Worm (Caenorhabditis elegans) whole organism, young adult: ENCODE measurements around the gene hnd-1.

Experiments used
- C06A6.2 ChIP-seq: fragments of 200-800 bp; sonication (Bioruptor generic); conservative IDR thresholded peaks from 2 replicates; pipeline ENCODE4 v1.3.6; 2022; ENCODE audit warnings: missing genetic modification characterization, missing compliant biosample characterization
- D2030.7 ChIP-seq: fragments of 200-800 bp; sonication (Bioruptor generic); IDR thresholded peaks from 2 replicates; pipeline ENCODE4 v1.3.6; 2022; ENCODE audit warnings: missing genetic modification reagents, missing genetic modification characterization, missing compliant biosample characterization
- F37B4.10 ChIP-seq: fragments of 200-800 bp; sonication (Bioruptor generic); IDR thresholded peaks from 2 replicates; pipeline ENCODE4 v1.3.6; 2022; ENCODE audit warnings: missing genetic modification characterization, missing compliant biosample characterization
- F52B5.7 ChIP-seq: sonication (generic microtip); optimal IDR thresholded peaks from 2 replicates; lab custom pipeline; 2016; ENCODE audit warnings: mild to moderate bottlenecking, missing genetic modification characterization, missing compliant biosample characterization
- K11D2.4 ChIP-seq: fragments of 200-800 bp; sonication (Bioruptor generic); IDR thresholded peaks from 2 replicates; pipeline ENCODE4 v1.3.6; 2022; ENCODE audit warnings: missing genetic modification reagents, missing genetic modification characterization, missing compliant biosample characterization
- Y53G8AR.9 ChIP-seq: fragments of 200-800 bp; sonication (Bioruptor generic); conservative IDR thresholded peaks from 2 replicates; pipeline ENCODE4 v1.3.6; 2022; ENCODE audit warnings: missing genetic modification reagents, missing genetic modification characterization, missing compliant biosample characterization
- Y56A3A.18 ChIP-seq: fragments of 200-800 bp; sonication (Bioruptor generic); IDR thresholded peaks from 2 replicates; pipeline ENCODE4 v1.3.6; 2022; ENCODE audit warnings: missing genetic modification reagents, missing genetic modification characterization, missing compliant biosample characterization
- Y79H2A.3 ChIP-seq: fragments of 200-800 bp; sonication (Bioruptor generic); conservative IDR thresholded peaks from 2 replicates; pipeline ENCODE4 v1.3.6; 2022; ENCODE audit warnings: missing genetic modification reagents, missing genetic modification characterization, missing compliant biosample characterization
- Y95B8A.8 ChIP-seq: fragments of 200-800 bp; sonication (Bioruptor generic); IDR thresholded peaks from 2 replicates; pipeline ENCODE4 v1.3.6; 2022; ENCODE audit warnings: missing genetic modification reagents, missing genetic modification characterization, missing compliant biosample characterization
- ZK185.1 ChIP-seq: sonication (generic microtip); optimal IDR thresholded peaks from 2 replicates; lab custom pipeline; 2016; ENCODE audit warnings: mild to moderate bottlenecking, missing genetic modification characterization, missing compliant biosample characterization; ENCODE audit not compliant: poor library complexity, severe bottlenecking
- akir-1 ChIP-seq: fragments of 200-800 bp; sonication (Bioruptor generic); optimal IDR thresholded peaks from 2 replicates; lab custom pipeline; 2018; ENCODE audit warnings: mild to moderate bottlenecking, missing genetic modification characterization, moderate library complexity, missing compliant biosample characterization
- atf-7 ChIP-seq: sonication (generic microtip); optimal IDR thresholded peaks from 2 replicates; lab custom pipeline; 2017; ENCODE audit warnings: mild to moderate bottlenecking, missing genetic modification characterization, missing compliant biosample characterization
- attf-3 ChIP-seq: fragments of 200-800 bp; sonication (Bioruptor generic); conservative IDR thresholded peaks from 2 replicates; pipeline ENCODE4 v1.3.6; 2022; ENCODE audit warnings: missing genetic modification reagents, missing genetic modification characterization, missing compliant biosample characterization
- bed-2 ChIP-seq: fragments of 200-800 bp; sonication (Bioruptor generic); IDR thresholded peaks from 2 replicates; pipeline ENCODE4 v1.3.6; 2022; ENCODE audit warnings: missing genetic modification reagents, missing genetic modification characterization, missing compliant biosample characterization
- ceh-100 ChIP-seq: fragments of 200-800 bp; sonication (Bioruptor generic); IDR thresholded peaks from 2 replicates; pipeline ENCODE4 v1.3.6; 2022; ENCODE audit warnings: missing genetic modification reagents, missing genetic modification characterization, missing compliant biosample characterization
- ceh-40 ChIP-seq: fragments of 200-800 bp; sonication (Bioruptor generic); IDR thresholded peaks from 2 replicates; pipeline ENCODE4 v1.3.6; 2022; ENCODE audit warnings: missing genetic modification characterization, missing compliant biosample characterization
- ceh-79 ChIP-seq: sonication (generic microtip); optimal IDR thresholded peaks from 2 replicates; lab custom pipeline; 2017; ENCODE audit warnings: mild to moderate bottlenecking, missing genetic modification characterization, missing compliant biosample characterization
- chd-7 ChIP-seq: sonication (generic microtip); optimal IDR thresholded peaks from 2 replicates; lab custom pipeline; 2016; ENCODE audit warnings: mild to moderate bottlenecking, missing genetic modification characterization, moderate library complexity, missing compliant biosample characterization
- dpff-1 ChIP-seq: sonication (generic microtip); optimal IDR thresholded peaks from 2 replicates; lab custom pipeline; 2017; ENCODE audit warnings: mild to moderate bottlenecking, missing genetic modification characterization, missing compliant biosample characterization
- egl-18 ChIP-seq: fragments of 200-800 bp; sonication (Bioruptor generic); IDR thresholded peaks from 2 replicates; pipeline ENCODE4 v1.3.6; 2022; ENCODE audit warnings: missing genetic modification reagents, missing genetic modification characterization, missing compliant biosample characterization
- ekl-4 ChIP-seq: fragments of 200-800 bp; sonication (Bioruptor generic); IDR thresholded peaks from 2 replicates; pipeline ENCODE4 v1.3.6; 2022; ENCODE audit warnings: missing genetic modification reagents, missing genetic modification characterization, missing compliant biosample characterization
- ets-4 ChIP-seq: fragments of 200-800 bp; sonication (Bioruptor generic); optimal IDR thresholded peaks from 2 replicates; lab custom pipeline; 2018; ENCODE audit warnings: mild to moderate bottlenecking, missing genetic modification characterization, missing compliant biosample characterization
- fkh-3 ChIP-seq: sonication (generic microtip); optimal IDR thresholded peaks from 2 replicates; lab custom pipeline; 2016; ENCODE audit warnings: mild to moderate bottlenecking, missing genetic modification characterization, missing compliant biosample characterization
- hmg-1.2 ChIP-seq: fragments of 200-800 bp; sonication (Bioruptor generic); IDR thresholded peaks from 2 replicates; pipeline ENCODE4 v1.3.6; 2022; ENCODE audit warnings: missing genetic modification reagents, missing genetic modification characterization, missing compliant biosample characterization
- hrde-1 ChIP-seq: sonication (generic microtip); optimal IDR thresholded peaks from 2 replicates; lab custom pipeline; 2016; ENCODE audit warnings: missing genetic modification characterization, mild to moderate bottlenecking, missing compliant biosample characterization, moderate library complexity, missing genotype, missing genetic modification reagents, borderline replicate concordance
- hsf-1 ChIP-seq: fragments of 200-800 bp; sonication (Bioruptor generic); IDR thresholded peaks from 2 replicates; pipeline ENCODE4 v1.3.6; 2022; ENCODE audit warnings: missing genetic modification reagents, missing genetic modification characterization, missing compliant biosample characterization
- let-607 ChIP-seq, 2 experiments: fragments of 200-800 bp in 1 of 2; sonication (Bioruptor generic) in 1 of 2; sonication (generic microtip) in 1 of 2; optimal IDR thresholded peaks; 2 replicates each; lab custom pipeline; 2016 to 2018; ENCODE audit warnings: mild to moderate bottlenecking in 2 of 2, missing compliant biosample characterization in 2 of 2, missing genetic modification characterization in 2 of 2, moderate library complexity in 2 of 2, missing genotype in 1 of 2
- lin-54 ChIP-seq: fragments of 200-800 bp; sonication (Bioruptor generic); optimal IDR thresholded peaks from 2 replicates; lab custom pipeline; 2018; ENCODE audit warnings: mild to moderate bottlenecking, missing genetic modification characterization, missing compliant biosample characterization
- madf-3 ChIP-seq: fragments of 200-800 bp; sonication (Bioruptor generic); IDR thresholded peaks from 2 replicates; pipeline ENCODE4 v1.3.6; 2022; ENCODE audit warnings: missing genetic modification reagents, missing genetic modification characterization, missing compliant biosample characterization
- madf-6 ChIP-seq: fragments of 200-800 bp; sonication (Bioruptor generic); IDR thresholded peaks from 2 replicates; pipeline ENCODE4 v1.3.6; 2022; ENCODE audit warnings: missing genetic modification reagents, missing genetic modification characterization, missing compliant biosample characterization
- madf-8 ChIP-seq: fragments of 200-800 bp; sonication (Bioruptor generic); conservative IDR thresholded peaks from 2 replicates; pipeline ENCODE4 v1.3.6; 2022; ENCODE audit warnings: missing genetic modification reagents, missing genetic modification characterization, missing compliant biosample characterization
- mel-28 ChIP-seq: sonication (generic microtip); optimal IDR thresholded peaks from 2 replicates; lab custom pipeline; 2016; ENCODE audit warnings: borderline replicate concordance, mild to moderate bottlenecking, missing genetic modification characterization, missing compliant biosample characterization
- mxl-1 ChIP-seq: sonication (generic microtip); optimal IDR thresholded peaks from 2 replicates; lab custom pipeline; 2016; ENCODE audit warnings: missing genetic modification characterization, missing compliant biosample characterization
- nfya-2 ChIP-seq: fragments of 200-800 bp; sonication (Bioruptor generic); IDR thresholded peaks from 2 replicates; pipeline ENCODE4 v1.3.6; 2022; ENCODE audit warnings: missing genetic modification reagents, missing genetic modification characterization, missing compliant biosample characterization
- nhr-179 ChIP-seq: sonication (generic microtip); optimal IDR thresholded peaks from 2 replicates; lab custom pipeline; 2016; ENCODE audit warnings: mild to moderate bottlenecking, missing genetic modification characterization, missing compliant biosample characterization
- nhr-80 ChIP-seq: sonication (generic microtip); optimal IDR thresholded peaks from 2 replicates; lab custom pipeline; 2016; ENCODE audit warnings: missing genetic modification characterization, missing compliant biosample characterization
- nhr-90 ChIP-seq: sonication (generic microtip); optimal IDR thresholded peaks from 2 replicates; lab custom pipeline; 2016; ENCODE audit warnings: missing genotype, mild to moderate bottlenecking, missing genetic modification characterization, missing compliant biosample characterization
- pbrm-1 ChIP-seq: fragments of 200-800 bp; sonication (Bioruptor generic); IDR thresholded peaks from 2 replicates; pipeline ENCODE4 v1.3.6; 2022; ENCODE audit warnings: missing genetic modification reagents, missing genetic modification characterization, missing compliant biosample characterization
- rec-8 ChIP-seq, 2 experiments: sonication (generic microtip); optimal IDR thresholded peaks; 2 replicates each; lab custom pipeline; 2016; ENCODE audit warnings: mild to moderate bottlenecking in 2 of 2, missing genetic modification characterization in 2 of 2, missing genetic modification reagents in 2 of 2, missing genotype in 2 of 2, missing biosample characterization in 1 of 2, missing compliant biosample characterization in 1 of 2, moderate library complexity in 1 of 2
- rpc-1 ChIP-seq, 2 experiments: fragments of 150-350 bp in 1 of 2; sonication (generic microtip) in 1 of 2; optimal IDR thresholded peaks; 2 replicates each; lab custom pipeline; 2014 to 2018; ENCODE audit warnings: missing biosample characterization in 1 of 2, missing genetic modification characterization in 1 of 2, missing genetic modification reagents in 1 of 2, missing genotype in 1 of 2
- snpc-3.4 ChIP-seq: sonication (generic microtip); optimal IDR thresholded peaks from 2 replicates; lab custom pipeline; 2017; ENCODE audit warnings: missing genetic modification characterization, mild to moderate bottlenecking, missing compliant biosample characterization, antibody characterized with exemption, moderate library complexity, missing genotype, missing genetic modification reagents
- somi-1 ChIP-seq: fragments of 200-800 bp; sonication (Bioruptor generic); optimal IDR thresholded peaks from 2 replicates; lab custom pipeline; 2018; ENCODE audit warnings: mild to moderate bottlenecking, missing genetic modification characterization, missing compliant biosample characterization
- sptf-2 ChIP-seq: fragments of 200-800 bp; sonication (Bioruptor generic); optimal IDR thresholded peaks from 2 replicates; lab custom pipeline; 2018; ENCODE audit warnings: mild to moderate bottlenecking, missing genetic modification characterization, missing compliant biosample characterization
- unc-62 ChIP-seq: fragments of 150-350 bp; optimal IDR thresholded peaks from 2 replicates; lab custom pipeline; 2014; ENCODE audit warnings: missing biosample characterization, missing genetic modification reagents, missing genetic modification characterization
- ztf-18 ChIP-seq: sonication (generic microtip); optimal IDR thresholded peaks from 2 replicates; lab custom pipeline; 2016; ENCODE audit warnings: missing genotype, mild to moderate bottlenecking, missing genetic modification characterization, missing compliant biosample characterization
- ztf-26 ChIP-seq: sonication (generic microtip); optimal IDR thresholded peaks from 2 replicates; lab custom pipeline; 2017; ENCODE audit warnings: missing genetic modification characterization, missing compliant biosample characterization
- ztf-28 ChIP-seq: fragments of 200-800 bp; sonication (Bioruptor generic); IDR thresholded peaks from 2 replicates; pipeline ENCODE4 v1.3.6; 2022; ENCODE audit warnings: missing genetic modification reagents, missing genetic modification characterization, missing compliant biosample characterization
- ztf-3 ChIP-seq: fragments of 200-800 bp; sonication (Bioruptor generic); optimal IDR thresholded peaks from 2 replicates; lab custom pipeline; 2018; ENCODE audit warnings: mild to moderate bottlenecking, missing genetic modification characterization, missing compliant biosample characterization

The hnd-1 gene

DNA sequence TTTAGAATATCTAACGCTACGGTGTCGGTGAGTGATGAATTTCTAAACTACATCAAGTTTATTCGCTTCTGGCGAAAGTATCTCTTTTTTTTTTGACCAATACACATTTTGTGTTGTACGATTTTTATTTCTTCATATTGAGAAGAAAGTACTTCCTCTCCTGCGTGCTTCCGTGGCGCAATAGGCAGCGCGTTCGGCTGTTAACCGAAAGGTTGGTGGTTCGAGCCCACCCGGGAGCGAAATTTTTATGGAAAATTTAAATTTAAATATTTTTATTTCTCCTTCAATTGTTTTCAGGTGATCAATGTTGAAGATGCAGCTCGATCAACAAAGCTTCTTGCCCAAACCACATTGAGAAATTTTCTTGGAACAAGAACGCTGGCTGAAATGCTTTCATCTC is 38.8 kb upstream of the hnd-1 start (continued):
- TF ChIP-seq attf-3, result no peak
- no peak for TF ChIP-seq ceh-79 (tag; lab: Kevin White, UChicago)
- TF ChIP-seq ekl-4 (GFP tag; lab: Robert Waterston, UW), result no peak
- 0 out of 2 replicates have a peak, but pooled peaks have one; percentile 28 for TF ChIP-seq Y53G8AR.9 (GFP tag; lab: Robert Waterston, UW)
- peak; percentile 60; the same call in 1 of the 2 replicates for TF ChIP-seq D2030.7
- no peak for TF ChIP-seq nfya-2 (GFP tag; lab: Robert Waterston, UW)
- peak in 1 of 2 experiments; percentile 87 for TF ChIP-seq rec-8 (tag; optimal IDR thresholded peaks at IDR 0.05; lab: Kevin White, UChicago)
- no peak for TF ChIP-seq akir-1
- peak in 1 of 2 experiments; percentile 17 for TF ChIP-seq let-607 (tag; optimal IDR thresholded peaks at IDR 0.05; lab: Kevin White, UChicago)
- peak; percentile 70 for TF ChIP-seq pbrm-1 (GFP tag; lab: Robert Waterston, UW)
- TF ChIP-seq somi-1, result peak; percentile 19
- TF ChIP-seq ZK185.1 (tag; lab: Kevin White, UChicago), result peak; percentile 75
- TF ChIP-seq nhr-80 (tag; lab: Kevin White, UChicago), result peak; percentile 28
- peak; percentile 0 for TF ChIP-seq chd-7
- TF ChIP-seq Y79H2A.3 (GFP tag; lab: Robert Waterston, UW), result no peak
- no peak for TF ChIP-seq sptf-2 (GFP tag; lab: Kevin White, UChicago)
- 0 out of 2 replicates have a peak, but pooled peaks have one; percentile 24 for TF ChIP-seq ceh-40
- peak; percentile 71 for TF ChIP-seq mxl-1 (tag; lab: Kevin White, UChicago)
- TF ChIP-seq ztf-3 (GFP tag; lab: Kevin White, UChicago), result no peak
- no peak for TF ChIP-seq ztf-26
- TF ChIP-seq madf-8, result no peak
- TF ChIP-seq Y95B8A.8 (GFP tag; lab: Robert Waterston, UW), result 0 out of 2 replicates have a peak, but pooled peaks have one; percentile 28
- no peak for TF ChIP-seq ceh-100
- TF ChIP-seq K11D2.4 (GFP tag; lab: Robert Waterston, UW), result 0 out of 2 replicates have a peak, but pooled peaks have one; percentile 45
- peak; percentile 85 for TF ChIP-seq rpc-1 (optimal IDR thresholded peaks at IDR 0.05; lab: Kevin White, UChicago)
- peak; percentile 92 for TF ChIP-seq rpc-1 (tag; optimal IDR thresholded peaks at IDR 0.05; lab: Kevin White, UChicago)
- peak; percentile 55 for TF ChIP-seq hmg-1.2 (GFP tag; lab: Robert Waterston, UW)
- no peak for TF ChIP-seq hsf-1
- no peak for TF ChIP-seq C06A6.2
- peak; percentile 10; the same call in 1 of the 2 replicates for TF ChIP-seq madf-6 (GFP tag; lab: Robert Waterston, UW)
- TF ChIP-seq ets-4 (GFP tag; lab: Kevin White, UChicago), result no peak
- peak; percentile 8 for TF ChIP-seq dpff-1 (tag; lab: Kevin White, UChicago)
- no peak for TF ChIP-seq unc-62
- TF ChIP-seq snpc-3.4 (tag; lab: Kevin White, UChicago), result peak; percentile 8
- peak; percentile 9 for TF ChIP-seq hrde-1 (tag; lab: Kevin White, UChicago)
- no peak for TF ChIP-seq bed-2 (GFP tag; lab: Robert Waterston, UW)
- TF ChIP-seq ztf-28, result no peak
- peak; percentile 48 for TF ChIP-seq nhr-179
- TF ChIP-seq lin-54 (GFP tag; lab: Kevin White, UChicago), result no peak
- TF ChIP-seq Y56A3A.18 (GFP tag; lab: Robert Waterston, UW), result peak; percentile 63; the same call in 1 of the 2 replicates
- TF ChIP-seq ztf-18, result peak; percentile 56
- TF ChIP-seq mel-28 (tag; lab: Kevin White, UChicago), result no peak
- peak; percentile 17 for TF ChIP-seq atf-7 (tag; lab: Kevin White, UChicago)
- no peak for TF ChIP-seq F37B4.10 (GFP tag; lab: Robert Waterston, UW)
- no peak for TF ChIP-seq fkh-3 (tag; lab: Kevin White, UChicago)
- TF ChIP-seq nhr-90, result peak; percentile 66
- TF ChIP-seq F52B5.7 (tag; lab: Kevin White, UChicago), result no peak
- no peak for TF ChIP-seq egl-18 (GFP tag; lab: Robert Waterston, UW)
- TF ChIP-seq madf-3 (GFP tag; lab: Robert Waterston, UW), result no peak
